Worm (Caenorhabditis elegans) whole organism, young adult: ENCODE measurements around the gene F57C7.4.

ENCODE experiments used
- bed-2 ChIP-seq: fragments of 200-800 bp; sonication (Bioruptor generic); IDR thresholded peaks from 2 replicates; pipeline ENCODE4 v1.3.6; 2022; ENCODE audit warnings: missing genetic modification reagents, missing genetic modification characterization, missing compliant biosample characterization
- tlf-1 ChIP-seq: fragments of 200-800 bp; sonication (Bioruptor generic); optimal IDR thresholded peaks from 2 replicates; lab custom pipeline; 2018; ENCODE audit warnings: mild to moderate bottlenecking, missing genetic modification characterization, missing compliant biosample characterization

- no peak for TF ChIP-seq bed-2
- no peak for TF ChIP-seq tlf-1 (GFP tag; lab: Kevin White, UChicago)
Measured at ce11 chrX:10576410-10576809, 13.0 kb downstream of the F57C7.4 start.
